Fruit fly (Drosophila melanogaster): ENCODE measurements around the gene Syn1.

The Syn1 gene

DNA sequence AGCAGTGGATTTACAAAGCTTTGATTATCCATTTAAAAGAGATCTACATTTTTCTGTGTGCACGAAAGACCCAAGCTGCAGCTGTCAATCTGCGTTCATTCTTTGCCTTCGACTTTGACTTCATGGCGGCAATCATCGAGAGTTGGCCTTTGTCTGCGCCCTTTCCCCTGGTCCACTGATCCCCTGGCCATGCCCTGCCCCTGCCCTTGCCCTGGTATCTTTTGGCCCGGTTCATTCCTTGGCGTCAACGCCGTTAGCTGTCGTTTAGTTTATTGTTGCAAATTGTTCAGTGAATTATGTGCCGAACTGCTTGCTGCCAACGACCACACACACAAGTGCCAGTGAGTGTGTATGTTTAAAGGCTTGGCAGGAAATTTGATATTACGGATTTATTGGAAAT is 69.4 kb downstream of the Syn1 start:
- TF ChIP-seq rn (GFP tag; IDR thresholded peaks at IDR 0.05), result no peak
- peak; percentile 66 for TF ChIP-seq EcR (GFP tag; optimal IDR thresholded peaks at IDR 0.05)

DNA sequence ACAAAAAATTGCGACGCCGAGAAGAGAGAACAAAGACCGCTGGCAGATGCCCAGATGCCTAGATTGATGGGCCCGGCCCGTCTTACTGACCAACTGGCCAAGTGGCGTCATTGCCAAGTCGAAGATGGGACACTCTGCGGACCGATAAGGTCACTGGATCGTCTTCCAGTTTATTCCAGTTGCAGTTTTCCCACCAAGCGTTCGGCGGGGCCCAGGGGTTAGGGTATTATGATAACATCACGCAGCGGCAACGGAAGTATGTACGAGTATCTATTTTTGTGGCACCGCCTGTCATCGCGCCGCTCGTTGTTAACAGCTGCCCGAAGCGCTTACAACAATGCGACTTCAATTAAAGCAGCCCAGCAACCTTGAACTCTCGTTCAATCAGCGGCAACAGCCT is 70.3 kb downstream of the Syn1 start:
- TF ChIP-seq CG13204 (GFP tag; optimal IDR thresholded peaks at IDR 0.05) (peak; percentile 16), EcR (GFP tag; optimal IDR thresholded peaks at IDR 0.05) (peak; percentile 75), CG8301 (tag; optimal IDR thresholded peaks at IDR 0.05) (no peak), D1 (tag; optimal IDR thresholded peaks at IDR 0.05) (no peak)

Data from whole organism, pupa.